Worm (Caenorhabditis elegans) whole organism, L3 larva: ENCODE results near the gene Y49F6B.12.

ENCODE experiments used
- R02D3.7 ChIP-seq: fragments of 150-350 bp; optimal IDR thresholded peaks from 2 replicates; lab custom pipeline; 2014; ENCODE audit warnings: missing biosample characterization, missing genetic modification characterization
- aly-2 ChIP-seq: fragments of 150-350 bp; optimal IDR thresholded peaks from 2 replicates; lab custom pipeline; 2014; ENCODE audit warnings: missing biosample characterization, missing genetic modification characterization
- ama-1 ChIP-seq: fragments of 150-350 bp; optimal IDR thresholded peaks from 2 replicates; lab custom pipeline; 2018
- ceh-9 ChIP-seq: sonication (generic microtip); optimal IDR thresholded peaks from 2 replicates; lab custom pipeline; 2018; ENCODE audit warnings: missing biosample characterization, missing genetic modification characterization
- elt-1 ChIP-seq: fragments of 150-350 bp; optimal IDR thresholded peaks from 2 replicates; lab custom pipeline; 2014; ENCODE audit warnings: missing biosample characterization, missing genetic modification characterization
- fkh-2 ChIP-seq: fragments of 150-350 bp; optimal IDR thresholded peaks from 2 replicates; lab custom pipeline; 2014; ENCODE audit warnings: missing biosample characterization, missing genetic modification reagents, missing genetic modification characterization
- lin-15B ChIP-seq: fragments of 150-350 bp; optimal IDR thresholded peaks from 2 replicates; lab custom pipeline; 2014; ENCODE audit warnings: missing biosample characterization, missing genetic modification characterization
- nhr-11 ChIP-seq: fragments of 150-350 bp; optimal IDR thresholded peaks from 2 replicates; lab custom pipeline; 2014; ENCODE audit warnings: missing biosample characterization, missing genetic modification characterization
- nhr-12 ChIP-seq: fragments of 150-350 bp; optimal IDR thresholded peaks from 2 replicates; lab custom pipeline; 2014; ENCODE audit warnings: missing biosample characterization, missing genetic modification characterization
- nhr-28 ChIP-seq: fragments of 150-350 bp; optimal IDR thresholded peaks from 2 replicates; lab custom pipeline; 2014; ENCODE audit warnings: missing biosample characterization, missing genetic modification characterization
- nhr-77 ChIP-seq: fragments of 150-350 bp; optimal IDR thresholded peaks from 2 replicates; lab custom pipeline; 2014; ENCODE audit warnings: missing biosample characterization, missing genetic modification characterization
- unc-62 ChIP-seq: fragments of 150-350 bp; sonication (generic microtip); optimal IDR thresholded peaks from 4 replicates; lab custom pipeline; 2014; ENCODE audit warnings: missing biosample characterization, missing genetic modification reagents, missing genetic modification characterization
- ztf-11 ChIP-seq: fragments of 150-350 bp; optimal IDR thresholded peaks from 2 replicates; lab custom pipeline; 2014; ENCODE audit warnings: missing biosample characterization, missing genetic modification characterization

DNA sequence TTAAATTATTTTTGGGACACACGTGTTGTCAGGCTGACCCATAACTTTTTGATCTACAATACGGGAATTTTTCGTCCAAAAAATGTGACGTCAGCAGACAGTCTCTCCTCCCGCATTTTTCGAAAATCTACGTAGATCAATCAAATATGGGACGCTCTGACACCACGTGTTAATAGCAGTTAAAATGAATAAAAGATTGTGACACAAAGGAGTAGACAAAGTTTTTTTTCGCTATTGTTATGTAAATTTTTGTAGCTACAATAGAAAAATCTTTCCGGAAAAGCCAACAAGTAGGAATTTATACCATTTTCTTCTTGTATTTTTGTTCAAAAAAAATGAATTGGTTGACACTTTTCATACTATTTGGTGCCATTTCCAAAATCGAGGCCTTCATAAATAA, 30.8 kb downstream of the Y49F6B.12 start, which contains the start of gene C16C8.27:
- TF ChIP-seq unc-62 (no peak), fkh-2 (tag; lab: Kevin White, UChicago) (no peak), ztf-11 (tag; lab: Kevin White, UChicago) (no peak), elt-1 (tag; lab: Kevin White, UChicago) (no peak), nhr-28 (tag; lab: Kevin White, UChicago) (no peak), aly-2 (tag; lab: Kevin White, UChicago) (no peak), nhr-77 (tag; lab: Kevin White, UChicago) (no peak), nhr-12 (tag; lab: Kevin White, UChicago) (no peak), nhr-11 (no peak), ama-1 (lab: Kevin White, UChicago) (no peak), lin-15B (tag; lab: Kevin White, UChicago) (no peak), ceh-9 (no peak), R02D3.7 (tag; lab: Kevin White, UChicago) (no peak)
